Worm (Caenorhabditis elegans) whole organism, L1 larva: ENCODE measurements around the gene F17A9.5.

Experiments
- C04F5.9 ChIP-seq: sonication (generic microtip); optimal IDR thresholded peaks from 2 replicates; lab custom pipeline; 2016; ENCODE audit warnings: missing genetic modification characterization, missing compliant biosample characterization
- Y116A8C.19 ChIP-seq: sonication (generic microtip); optimal IDR thresholded peaks from 2 replicates; lab custom pipeline; 2016; ENCODE audit warnings: missing compliant biosample characterization, missing genetic modification characterization, borderline replicate concordance
- alr-1 ChIP-seq: fragments of 200-800 bp; sonication (Bioruptor generic); optimal IDR thresholded peaks from 2 replicates; lab custom pipeline; 2018; ENCODE audit warnings: borderline replicate concordance, mild to moderate bottlenecking, missing genetic modification characterization, missing compliant biosample characterization
- aly-2 ChIP-seq: fragments of 150-350 bp; optimal IDR thresholded peaks from 2 replicates; lab custom pipeline; 2014; ENCODE audit warnings: missing biosample characterization, missing genetic modification characterization
- ama-1 ChIP-seq: fragments of 150-350 bp; optimal IDR thresholded peaks from 2 replicates; lab custom pipeline; 2014
- blmp-1 ChIP-seq: fragments of 150-350 bp; optimal IDR thresholded peaks from 2 replicates; lab custom pipeline; 2014; ENCODE audit warnings: missing biosample characterization, missing genetic modification characterization
- ceh-63 ChIP-seq: fragments of 200-800 bp; sonication (Bioruptor generic); optimal IDR thresholded peaks from 2 replicates; lab custom pipeline; 2018; ENCODE audit warnings: mild to moderate bottlenecking, missing genetic modification characterization, missing compliant biosample characterization
- ces-1 ChIP-seq: fragments of 150-350 bp; optimal IDR thresholded peaks from 2 replicates; lab custom pipeline; 2014; ENCODE audit warnings: missing biosample characterization, missing genetic modification reagents, missing genetic modification characterization
- dpl-1 ChIP-seq, 3 experiments: fragments of 150-350 bp in 2 of 3; sonication (generic microtip) in 1 of 3; optimal IDR thresholded peaks; 2 replicates each; lab custom pipeline; 2014 to 2017; ENCODE audit warnings: missing biosample characterization in 3 of 3, missing genetic modification characterization in 3 of 3, missing genetic modification reagents in 3 of 3
- dsc-1 ChIP-seq: sonication (generic microtip); optimal IDR thresholded peaks from 2 replicates; lab custom pipeline; 2016; ENCODE audit warnings: mild to moderate bottlenecking, missing genetic modification characterization, missing compliant biosample characterization
- efl-1 ChIP-seq, 4 experiments: fragments of 150-350 bp; optimal IDR thresholded peaks in 3 of 4; peaks in 1 of 4; 1 replicate in 1 of 4; 2 replicates in 3 of 4; lab custom pipeline; 2014; ENCODE audit warnings: missing biosample characterization in 2 of 4, missing genetic modification characterization in 2 of 4, missing genetic modification reagents in 2 of 4
- egl-13 ChIP-seq: sonication (generic microtip); optimal IDR thresholded peaks from 2 replicates; lab custom pipeline; 2016; ENCODE audit warnings: missing genotype, missing genetic modification reagents, missing genetic modification characterization, missing compliant biosample characterization
- elt-2 ChIP-seq: sonication (generic microtip); optimal IDR thresholded peaks from 2 replicates; lab custom pipeline; 2016; ENCODE audit warnings: missing genetic modification characterization, mild to moderate bottlenecking, inconsistent platforms, missing compliant biosample characterization, missing genetic modification reagents
- ets-5 ChIP-seq: fragments of 200-800 bp; sonication (Bioruptor generic); IDR thresholded peaks from 2 replicates; pipeline ENCODE4 v1.3.6; 2022; ENCODE audit warnings: missing genetic modification characterization, missing compliant biosample characterization
- fkh-8 ChIP-seq: sonication (generic microtip); optimal IDR thresholded peaks from 2 replicates; lab custom pipeline; 2016; ENCODE audit warnings: mild to moderate bottlenecking, missing genetic modification characterization, missing compliant biosample characterization
- fos-1 ChIP-seq: fragments of 150-350 bp; optimal IDR thresholded peaks from 2 replicates; lab custom pipeline; 2014; ENCODE audit warnings: missing biosample characterization, missing genetic modification characterization
- lin-14 ChIP-seq: fragments of 200-800 bp; sonication (Bioruptor generic); optimal IDR thresholded peaks from 2 replicates; lab custom pipeline; 2018; ENCODE audit warnings: mild to moderate bottlenecking, missing genetic modification characterization, moderate library complexity, missing compliant biosample characterization
- lin-35 ChIP-seq, 2 experiments: fragments of 150-350 bp; optimal IDR thresholded peaks; 2 replicates each; lab custom pipeline; 2014; ENCODE audit warnings: missing biosample characterization in 2 of 2, missing genetic modification characterization in 2 of 2, missing genetic modification reagents in 2 of 2
- lir-3 ChIP-seq: sonication (generic microtip); optimal IDR thresholded peaks from 2 replicates; lab custom pipeline; 2016; ENCODE audit warnings: mild to moderate bottlenecking, missing genetic modification characterization, moderate library complexity, missing compliant biosample characterization; ENCODE audit not compliant: poor library complexity
- lsy-2 ChIP-seq, 2 experiments: fragments of 150-350 bp; optimal IDR thresholded peaks; 2 replicates each; lab custom pipeline; 2014; ENCODE audit warnings: missing biosample characterization in 2 of 2, missing genetic modification characterization in 2 of 2
- mab-9 ChIP-seq: fragments of 200-800 bp; sonication (Bioruptor generic); IDR thresholded peaks from 2 replicates; pipeline ENCODE4 v1.3.6; 2022; ENCODE audit warnings: missing genetic modification reagents, missing genetic modification characterization, missing compliant biosample characterization
- mep-1 ChIP-seq: fragments of 150-350 bp; optimal IDR thresholded peaks from 2 replicates; lab custom pipeline; 2014; ENCODE audit warnings: missing biosample characterization, missing genetic modification characterization
- nhr-19 ChIP-seq: fragments of 200-800 bp; sonication (Bioruptor generic); conservative IDR thresholded peaks from 2 replicates; pipeline ENCODE4 v1.3.6; 2022; ENCODE audit warnings: missing genetic modification characterization, missing compliant biosample characterization
- nhr-20 ChIP-seq: sonication (generic microtip); optimal IDR thresholded peaks from 2 replicates; lab custom pipeline; 2016; ENCODE audit warnings: mild to moderate bottlenecking, missing genetic modification characterization, missing compliant biosample characterization
- nhr-47 ChIP-seq: sonication (generic microtip); optimal IDR thresholded peaks from 2 replicates; lab custom pipeline; 2016; ENCODE audit warnings: mild to moderate bottlenecking, missing genetic modification characterization, moderate library complexity, missing compliant biosample characterization
- nhr-71 ChIP-seq: sonication (generic microtip); optimal IDR thresholded peaks from 2 replicates; lab custom pipeline; 2016; ENCODE audit warnings: mild to moderate bottlenecking, missing genetic modification characterization, moderate library complexity, missing compliant biosample characterization
- nhr-85 ChIP-seq: sonication (generic microtip); peaks from one replicate; lab custom pipeline; 2016; ENCODE audit warnings: missing genetic modification characterization, inconsistent platforms, missing compliant biosample characterization
- nhr-90 ChIP-seq: sonication (generic microtip); optimal IDR thresholded peaks from 2 replicates; lab custom pipeline; 2016; ENCODE audit warnings: mild to moderate bottlenecking, missing genetic modification characterization, missing compliant biosample characterization; ENCODE audit not compliant: poor library complexity
- pag-3 ChIP-seq: sonication (generic microtip); optimal IDR thresholded peaks from 2 replicates; lab custom pipeline; 2017; ENCODE audit warnings: missing genetic modification characterization, mild to moderate bottlenecking, missing compliant biosample characterization, antibody characterized with exemption, borderline replicate concordance; ENCODE audit not compliant: insufficient read depth
- rnt-1 ChIP-seq: sonication (generic microtip); optimal IDR thresholded peaks from 2 replicates; lab custom pipeline; 2016; ENCODE audit warnings: mild to moderate bottlenecking, missing genetic modification characterization, moderate library complexity, missing compliant biosample characterization
- snpc-4 ChIP-seq: fragments of 150-350 bp; optimal IDR thresholded peaks from 2 replicates; lab custom pipeline; 2014; ENCODE audit warnings: missing biosample characterization, missing genetic modification characterization
- snu-23 ChIP-seq: sonication (generic microtip); optimal IDR thresholded peaks from 2 replicates; lab custom pipeline; 2016; ENCODE audit warnings: missing genetic modification characterization, missing compliant biosample characterization
- sox-4 ChIP-seq: sonication (generic microtip); optimal IDR thresholded peaks from 2 replicates; lab custom pipeline; 2016; ENCODE audit warnings: missing genetic modification characterization, missing compliant biosample characterization
- swsn-7 ChIP-seq: sonication (generic microtip); optimal IDR thresholded peaks from 2 replicates; lab custom pipeline; 2016; ENCODE audit warnings: missing genetic modification characterization, missing compliant biosample characterization
- tbx-2 ChIP-seq: sonication (generic microtip); optimal IDR thresholded peaks from 2 replicates; lab custom pipeline; 2016; ENCODE audit warnings: missing genetic modification characterization, missing compliant biosample characterization
- unc-86 ChIP-seq: sonication (generic microtip); optimal IDR thresholded peaks from 2 replicates; lab custom pipeline; 2016; ENCODE audit warnings: missing genetic modification characterization, missing compliant biosample characterization
- vab-15 ChIP-seq: sonication (generic microtip); optimal IDR thresholded peaks from 2 replicates; lab custom pipeline; 2017; ENCODE audit warnings: missing genotype, mild to moderate bottlenecking, missing genetic modification characterization, missing compliant biosample characterization
- xbp-1 ChIP-seq: sonication (generic microtip); optimal IDR thresholded peaks from 2 replicates; lab custom pipeline; 2016; ENCODE audit warnings: missing genetic modification characterization, missing compliant biosample characterization
- zip-4 ChIP-seq: fragments of 200-800 bp; sonication (Bioruptor generic); optimal IDR thresholded peaks from 2 replicates; lab custom pipeline; 2018; ENCODE audit warnings: mild to moderate bottlenecking, missing genetic modification characterization, moderate library complexity, missing compliant biosample characterization

Gene F17A9.5

ce11 chrV:6100492-6101004 is 12.2 kb downstream of the F17A9.5 start, which contains the start of gene crt-1 (continued):
- TF ChIP-seq mep-1, result peak; percentile 81
- peak; percentile 96 for TF ChIP-seq swsn-7 (tag; lab: Kevin White, UChicago)
- peak; percentile 80 for TF ChIP-seq sox-4

ce11 chrV:6099634-6100033 is 13.2 kb downstream of the F17A9.5 start:
- TF ChIP-seq Y116A8C.19 (tag; lab: Kevin White, UChicago), result no peak
- peak; percentile 27 for TF ChIP-seq rnt-1 (tag; lab: Kevin White, UChicago)
- peak; percentile 60 for TF ChIP-seq alr-1 (tag; lab: Kevin White, UChicago)
- no peak for TF ChIP-seq dpl-1 (GFP tag; optimal IDR thresholded peaks at IDR 0.05; lab: Kevin White, UChicago)
- no peak for TF ChIP-seq efl-1 (optimal IDR thresholded peaks at IDR 0.05; lab: Kevin White, UChicago)
- TF ChIP-seq efl-1 (GFP tag; optimal IDR thresholded peaks at IDR 0.05 in 1 of 2; lab: Kevin White, UChicago), result peak in 1 of 2 experiments; percentile 78
- TF ChIP-seq ets-5, result 0 out of 2 replicates have a peak, but pooled peaks have one; percentile 58
- peak; percentile 35 for TF ChIP-seq nhr-85
- TF ChIP-seq, all 84 proteins: peak for 5

ce11 chrV:6098755-6099155 is 14.0 kb downstream of the F17A9.5 start:
- no peak for TF ChIP-seq snpc-4 (tag; lab: Kevin White, UChicago)
- TF ChIP-seq ets-5, result no peak
- no peak for TF ChIP-seq ceh-63 (GFP tag; lab: Kevin White, UChicago)
- peak; percentile 30 for TF ChIP-seq nhr-85
- TF ChIP-seq nhr-90, result peak; percentile 23
- peak; percentile 60 for TF ChIP-seq xbp-1 (tag; lab: Kevin White, UChicago)
- peak; percentile 22 to 55 for TF ChIP-seq lsy-2 (tag; optimal IDR thresholded peaks at IDR 0.05; lab: Kevin White, UChicago)
- peak; percentile 71 for TF ChIP-seq aly-2
- peak; percentile 87 for TF ChIP-seq ama-1
- TF ChIP-seq mab-9 (GFP tag; lab: Robert Waterston, UW), result no peak
- TF ChIP-seq nhr-71 (tag; lab: Kevin White, UChicago), result peak; percentile 26
- no peak for TF ChIP-seq lir-3 (tag; lab: Kevin White, UChicago)
- TF ChIP-seq snu-23 (GFP tag; lab: Kevin White, UChicago), result peak; percentile 16
- no peak for TF ChIP-seq nhr-20 (tag; lab: Kevin White, UChicago)
- no peak for TF ChIP-seq unc-86 (tag; lab: Kevin White, UChicago)
- no peak for TF ChIP-seq dpl-1 (GFP tag; optimal IDR thresholded peaks at IDR 0.05; lab: Kevin White, UChicago)
- peak; percentile 28 for TF ChIP-seq rnt-1 (tag; lab: Kevin White, UChicago)
- TF ChIP-seq fkh-8 (tag; lab: Kevin White, UChicago), result no peak
- no peak for TF ChIP-seq C04F5.9 (tag; lab: Kevin White, UChicago)
- peak in 1 of 2 experiments; percentile 24 for TF ChIP-seq efl-1 (optimal IDR thresholded peaks at IDR 0.05; lab: Kevin White, UChicago)
- peak in 1 of 2 experiments; percentile 82 for TF ChIP-seq efl-1 (GFP tag; optimal IDR thresholded peaks at IDR 0.05 in 1 of 2; lab: Kevin White, UChicago)
- no peak for TF ChIP-seq ces-1
- TF ChIP-seq blmp-1 (tag; lab: Kevin White, UChicago), result no peak
- TF ChIP-seq, all 84 proteins: peak for 10

ce11 chrV:6096559-6097155 is 16.1 kb downstream of the F17A9.5 start, which contains the start of gene smut-1:
smut-1 (plus strand) TSS chrV:6097105.
- no peak for TF ChIP-seq efl-1 (optimal IDR thresholded peaks at IDR 0.05; lab: Kevin White, UChicago)
- TF ChIP-seq efl-1 (GFP tag; optimal IDR thresholded peaks at IDR 0.05 in 1 of 2; lab: Kevin White, UChicago), result peak in 1 of 2 experiments; percentile 91
- TF ChIP-seq egl-13, result no peak

- TF ChIP-seq rnt-1 (tag; lab: Kevin White, UChicago), result no peak
- TF ChIP-seq lir-3 (tag; lab: Kevin White, UChicago), result peak; percentile 10
- TF ChIP-seq snu-23 (GFP tag; lab: Kevin White, UChicago), result peak; percentile 38
- TF ChIP-seq fos-1, result peak; percentile 15
- TF ChIP-seq vab-15 (tag; lab: Kevin White, UChicago), result no peak
- no peak for TF ChIP-seq zip-4 (GFP tag; lab: Kevin White, UChicago)
- TF ChIP-seq nhr-19, result peak; percentile 11; the same call in 1 of the 2 replicates
- peak; percentile 35 to 66 (median 66) for TF ChIP-seq dpl-1 (GFP tag; optimal IDR thresholded peaks at IDR 0.05; lab: Kevin White, UChicago)
- peak; percentile 49 to 60 for TF ChIP-seq efl-1 (optimal IDR thresholded peaks at IDR 0.05; lab: Kevin White, UChicago)
- TF ChIP-seq efl-1 (GFP tag; optimal IDR thresholded peaks at IDR 0.05 in 1 of 2; lab: Kevin White, UChicago), result peak; percentile 41 to 63
- TF ChIP-seq nhr-47 (tag; lab: Kevin White, UChicago), result peak; percentile 16
- TF ChIP-seq xbp-1 (tag; lab: Kevin White, UChicago), result peak; percentile 94
- peak; percentile 30 for TF ChIP-seq dsc-1 (tag; lab: Kevin White, UChicago)
- TF ChIP-seq lin-14, result peak; percentile 17
- TF ChIP-seq pag-3 (tag; lab: Kevin White, UChicago), result no peak
- peak; percentile 22 for TF ChIP-seq nhr-71 (tag; lab: Kevin White, UChicago)
- TF ChIP-seq tbx-2 (tag; lab: Kevin White, UChicago), result peak; percentile 10
- peak; percentile 5 for TF ChIP-seq elt-2 (tag; lab: Kevin White, UChicago)
- peak; percentile 29 for TF ChIP-seq nhr-20 (tag; lab: Kevin White, UChicago)
- peak; percentile 40 to 57 for TF ChIP-seq lin-35 (GFP tag; optimal IDR thresholded peaks at IDR 0.05; lab: Kevin White, UChicago)
- TF ChIP-seq swsn-7 (tag; lab: Kevin White, UChicago), result peak; percentile 39
Measured at ce11 chrV:6095829-6096228, 17.0 kb downstream of the F17A9.5 start, which contains the start of gene Y38A10A.7. Y38A10A.7 (plus strand) TSS chrV:6096197.
